Worm (Caenorhabditis elegans): Measurements from ENCODE around the gene dot-1.4.

dot-1.4 gene

ce11 chrX:11931559-11931958 lies at the start of gene dot-1.4:
Gene dot-1.4, minus strand, starts transcription at chrX:11931659.
- no peak for TF ChIP-seq nhr-23 (tag; optimal IDR thresholded peaks at IDR 0.05)

- TF ChIP-seq R02D3.7 (tag; optimal IDR thresholded peaks at IDR 0.05) (no peak), gmeb-1 (tag; optimal IDR thresholded peaks at IDR 0.05) (no peak), ZK546.5 (tag; optimal IDR thresholded peaks at IDR 0.05) (no peak), nhr-6 (tag; optimal IDR thresholded peaks at IDR 0.05) (no peak), nhr-21 (tag; optimal IDR thresholded peaks at IDR 0.05) (no peak), nhr-237 (tag; optimal IDR thresholded peaks at IDR 0.05) (no peak), mdl-1 (tag; optimal IDR thresholded peaks at IDR 0.05) (no peak), sem-4 (tag; optimal IDR thresholded peaks at IDR 0.05) (no peak), nhr-129 (tag; optimal IDR thresholded peaks at IDR 0.05) (peak; percentile 9), ceh-82 (tag; optimal IDR thresholded peaks at IDR 0.05) (no peak), F13H6.1 (tag; optimal IDR thresholded peaks at IDR 0.05) (peak; percentile 18), lsy-2 (tag; optimal IDR thresholded peaks at IDR 0.05) (peak in 1 of 2 experiments; percentile 19), elt-1 (tag; optimal IDR thresholded peaks at IDR 0.05) (no peak), lin-39 (tag; optimal IDR thresholded peaks at IDR 0.05) (no peak), skn-1 (tag; optimal IDR thresholded peaks at IDR 0.05) (no peak), nhr-11 (tag; optimal IDR thresholded peaks at IDR 0.05) (no peak), nhr-77 (tag; optimal IDR thresholded peaks at IDR 0.05) (no peak), sma-3 (GFP tag; optimal IDR thresholded peaks at IDR 0.05) (no peak), unc-55 (GFP tag; optimal IDR thresholded peaks at IDR 0.05) (peak; percentile 71), nhr-25 (tag; optimal IDR thresholded peaks at IDR 0.05) (no peak), ztf-1 (GFP tag; conservative IDR thresholded peaks at IDR 0.05) (no peak), alr-1 (tag; optimal IDR thresholded peaks at IDR 0.05) (no peak), fos-1 (tag; optimal IDR thresholded peaks at IDR 0.05) (no peak), nhr-12 (tag; optimal IDR thresholded peaks at IDR 0.05) (no peak), mab-5 (tag; optimal IDR thresholded peaks at IDR 0.05) (no peak), crh-2 (tag; optimal IDR thresholded peaks at IDR 0.05) (peak; percentile 10), dmd-4 (tag; optimal IDR thresholded peaks at IDR 0.05) (no peak), lin-13 (GFP tag; optimal IDR thresholded peaks at IDR 0.05) (peak; percentile 12), sma-9 (GFP tag; optimal IDR thresholded peaks at IDR 0.05) (peak; percentile 47), sma-9 (tag; optimal IDR thresholded peaks at IDR 0.05) (no peak), C34F6.9 (tag; optimal IDR thresholded peaks at IDR 0.05) (peak; percentile 62)
Measured at ce11 chrX:11974629-11975085, 43.2 kb upstream of the dot-1.4 start, which contains the start of gene set-6. Gene set-6, minus strand, starts transcription at chrX:11974679.

- TF ChIP-seq F13H6.1 (tag; optimal IDR thresholded peaks at IDR 0.05), result no peak
- no peak for TF ChIP-seq lin-39 (tag; optimal IDR thresholded peaks at IDR 0.05)
- TF ChIP-seq peb-1 (tag; optimal IDR thresholded peaks at IDR 0.05), result no peak
- TF ChIP-seq alr-1 (tag; optimal IDR thresholded peaks at IDR 0.05), result no peak
- TF ChIP-seq crh-2 (tag; optimal IDR thresholded peaks at IDR 0.05), result no peak
- no peak for TF ChIP-seq nhr-21 (tag; optimal IDR thresholded peaks at IDR 0.05)
- no peak for TF ChIP-seq ama-1 (optimal IDR thresholded peaks at IDR 0.05)
Measured at ce11 chrX:11971323-11971722, 39.9 kb upstream of the dot-1.4 start.

ce11 chrX:11969554-11969953 lies 38.1 kb upstream of the dot-1.4 start:
- TF ChIP-seq C34F6.9 (tag; optimal IDR thresholded peaks at IDR 0.05), result no peak
- no peak for TF ChIP-seq nhr-21 (tag; optimal IDR thresholded peaks at IDR 0.05)
- no peak for TF ChIP-seq ztf-4 (tag; optimal IDR thresholded peaks at IDR 0.05)
- no peak for TF ChIP-seq ztf-11 (tag; optimal IDR thresholded peaks at IDR 0.05)
- no peak for TF ChIP-seq gmeb-1 (tag; optimal IDR thresholded peaks at IDR 0.05)
- TF ChIP-seq unc-39 (tag; optimal IDR thresholded peaks at IDR 0.05), result no peak
- TF ChIP-seq lin-11 (tag; optimal IDR thresholded peaks at IDR 0.05), result no peak
- TF ChIP-seq nhr-6 (tag; optimal IDR thresholded peaks at IDR 0.05), result no peak
- no peak for TF ChIP-seq blmp-1 (tag; optimal IDR thresholded peaks at IDR 0.05; ENCODE audit: insufficient read depth)
- TF ChIP-seq mab-5 (tag; optimal IDR thresholded peaks at IDR 0.05), result no peak
- no peak for TF ChIP-seq R02D3.7 (tag; optimal IDR thresholded peaks at IDR 0.05)
- no peak for TF ChIP-seq sma-9 (GFP tag; optimal IDR thresholded peaks at IDR 0.05)
- no peak for TF ChIP-seq sma-9 (tag; optimal IDR thresholded peaks at IDR 0.05)
- TF ChIP-seq skn-1 (tag; optimal IDR thresholded peaks at IDR 0.05), result no peak
- no peak for TF ChIP-seq sem-4 (tag; optimal IDR thresholded peaks at IDR 0.05)
- TF ChIP-seq nhr-10 (tag; optimal IDR thresholded peaks at IDR 0.05), result no peak
- TF ChIP-seq nhr-129 (tag; optimal IDR thresholded peaks at IDR 0.05), result no peak
- TF ChIP-seq mbf-1 (tag; optimal IDR thresholded peaks at IDR 0.05), result no peak
- TF ChIP-seq crh-2 (tag; optimal IDR thresholded peaks at IDR 0.05), result no peak
- no peak for TF ChIP-seq alr-1 (tag; optimal IDR thresholded peaks at IDR 0.05)

Data from whole organism, L2 larva.